Fruit fly (Drosophila melanogaster): ENCODE data around the gene CheB93a.

Gene CheB93a

dm6 chr3R:21407145-21407544 is at the start of gene CheB93a:
Gene CheB93a, plus strand, starts transcription at chr3R:21407445.
- TF ChIP-seq rgr (GFP tag; optimal IDR thresholded peaks at IDR 0.05): no peak
- TF ChIP-seq Hr83 (GFP tag; optimal IDR thresholded peaks at IDR 0.05; ENCODE audit: poor library complexity, severe bottlenecking): no peak
- no peak for TF ChIP-seq Myc (optimal IDR thresholded peaks at IDR 0.05)
- no peak for TF ChIP-seq Vsx2 (GFP tag; optimal IDR thresholded peaks at IDR 0.05; ENCODE audit: partially characterized antibody)
- no peak for TF ChIP-seq Mio (GFP tag; optimal IDR thresholded peaks at IDR 0.05)
- no peak for TF ChIP-seq woc (GFP tag; optimal IDR thresholded peaks at IDR 0.05)
- TF ChIP-seq CrebA (GFP tag; optimal IDR thresholded peaks at IDR 0.05; ENCODE audit: borderline replicate concordance): no peak
- no peak for TF ChIP-seq GATAd (GFP tag; optimal IDR thresholded peaks at IDR 0.05)
- no peak for TF ChIP-seq jim (GFP tag; optimal IDR thresholded peaks at IDR 0.05)
- no peak for TF ChIP-seq psq (GFP tag; optimal IDR thresholded peaks at IDR 0.05)
- TF ChIP-seq brk (GFP tag; optimal IDR thresholded peaks at IDR 0.05): no peak
- TF ChIP-seq tai (GFP tag; optimal IDR thresholded peaks at IDR 0.05): no peak
- no peak for TF ChIP-seq dsf (GFP tag; optimal IDR thresholded peaks at IDR 0.05; ENCODE audit: borderline replicate concordance)
- no peak for TF ChIP-seq CG32264 (GFP tag; optimal IDR thresholded peaks at IDR 0.05)
- no peak for TF ChIP-seq pan (optimal IDR thresholded peaks at IDR 0.05)
- TF ChIP-seq Sp1 (GFP tag; optimal IDR thresholded peaks at IDR 0.05): no peak
- TF ChIP-seq HLH106 (tag; optimal IDR thresholded peaks at IDR 0.05): no peak
- no peak for TF ChIP-seq Dif (GFP tag; optimal IDR thresholded peaks at IDR 0.05; ENCODE audit: partially characterized antibody)
- TF ChIP-seq N (GFP tag; optimal IDR thresholded peaks at IDR 0.05): no peak
- TF ChIP-seq dmrt93B (GFP tag; optimal IDR thresholded peaks at IDR 0.05): no peak

dm6 chr3R:21359375-21360191 is 47.7 kb upstream of the CheB93a start:
- peak; percentile 21 for TF ChIP-seq Jra (GFP tag; optimal IDR thresholded peaks at IDR 0.05)
- TF ChIP-seq Hnf4 (GFP tag; optimal IDR thresholded peaks at IDR 0.05): no peak

- no peak for TF ChIP-seq Dif (GFP tag; optimal IDR thresholded peaks at IDR 0.05; ENCODE audit: partially characterized antibody)
These were observed 47.1 kb upstream of the CheB93a start for dm6 chr3R:21360192-21360535.

- TF ChIP-seq sv (GFP tag; optimal IDR thresholded peaks at IDR 0.05): peak; percentile 96
- peak; percentile 89 for TF ChIP-seq dsf (GFP tag; optimal IDR thresholded peaks at IDR 0.05; ENCODE audit: borderline replicate concordance)
- TF ChIP-seq Sp1 (GFP tag; optimal IDR thresholded peaks at IDR 0.05): peak; percentile 96
- TF ChIP-seq psq (GFP tag; optimal IDR thresholded peaks at IDR 0.05): peak; percentile 93
- TF ChIP-seq rgr (GFP tag; optimal IDR thresholded peaks at IDR 0.05): peak; percentile 97
- TF ChIP-seq Hr83 (GFP tag; optimal IDR thresholded peaks at IDR 0.05; ENCODE audit: poor library complexity, severe bottlenecking): no peak
- TF ChIP-seq fru (GFP tag; optimal IDR thresholded peaks at IDR 0.05): peak; percentile 97
- TF ChIP-seq foxo (GFP tag; optimal IDR thresholded peaks at IDR 0.05): peak; percentile 44 to 98
- TF ChIP-seq dmrt93B (GFP tag; optimal IDR thresholded peaks at IDR 0.05): peak; percentile 98
- no peak for TF ChIP-seq brk (GFP tag; optimal IDR thresholded peaks at IDR 0.05)
- no peak for TF ChIP-seq Hr78 (GFP tag; optimal IDR thresholded peaks at IDR 0.05)
- TF ChIP-seq Rel (GFP tag; optimal IDR thresholded peaks at IDR 0.05): no peak
- TF ChIP-seq Rel (tag; optimal IDR thresholded peaks at IDR 0.05): peak; percentile 88
- TF ChIP-seq Dif (GFP tag; optimal IDR thresholded peaks at IDR 0.05; ENCODE audit: partially characterized antibody): no peak
- TF ChIP-seq sage (GFP tag; optimal IDR thresholded peaks at IDR 0.05): no peak
- no peak for TF ChIP-seq N (GFP tag; optimal IDR thresholded peaks at IDR 0.05)
- no peak for TF ChIP-seq usp (GFP tag; optimal IDR thresholded peaks at IDR 0.05)
- TF ChIP-seq woc (GFP tag; optimal IDR thresholded peaks at IDR 0.05): peak; percentile 96
- TF ChIP-seq Mio (GFP tag; optimal IDR thresholded peaks at IDR 0.05): peak; percentile 79
- no peak for TF ChIP-seq CrebA (GFP tag; optimal IDR thresholded peaks at IDR 0.05; ENCODE audit: borderline replicate concordance)
- TF ChIP-seq Jra (GFP tag; optimal IDR thresholded peaks at IDR 0.05): peak; percentile 86
- TF ChIP-seq Myc (optimal IDR thresholded peaks at IDR 0.05): peak; percentile 17
- peak; percentile 94 for TF ChIP-seq Hnf4 (GFP tag; optimal IDR thresholded peaks at IDR 0.05)
- TF ChIP-seq OdsH (GFP tag; optimal IDR thresholded peaks at IDR 0.05): peak; percentile 95
- no peak for TF ChIP-seq pan (optimal IDR thresholded peaks at IDR 0.05)
- TF ChIP-seq h (GFP tag; optimal IDR thresholded peaks at IDR 0.05): peak; percentile 96
- TF ChIP-seq Abd-B (GFP tag; optimal IDR thresholded peaks at IDR 0.05): no peak
- TF ChIP-seq CG9705 (GFP tag; optimal IDR thresholded peaks at IDR 0.05): peak; percentile 99
- peak; percentile 99 for TF ChIP-seq HLH106 (tag; optimal IDR thresholded peaks at IDR 0.05)
- peak; percentile 46 for TF ChIP-seq jim (GFP tag; optimal IDR thresholded peaks at IDR 0.05)
- TF ChIP-seq lola (GFP tag; optimal IDR thresholded peaks at IDR 0.05): no peak
- TF ChIP-seq br (GFP tag; optimal IDR thresholded peaks at IDR 0.05): peak; percentile 96
- no peak for TF ChIP-seq Dfd (GFP tag; optimal IDR thresholded peaks at IDR 0.05)
- TF ChIP-seq tai (GFP tag; optimal IDR thresholded peaks at IDR 0.05): no peak
- TF ChIP-seq dl (GFP tag; optimal IDR thresholded peaks at IDR 0.05; ENCODE audit: insufficient read depth in 1 of 2, partially characterized antibody in 2 of 2): no peak
- no peak for TF ChIP-seq Vsx2 (GFP tag; optimal IDR thresholded peaks at IDR 0.05; ENCODE audit: partially characterized antibody)
- TF ChIP-seq GATAd (GFP tag; optimal IDR thresholded peaks at IDR 0.05): peak; percentile 43
- peak; percentile 86 for TF ChIP-seq CG32264 (GFP tag; optimal IDR thresholded peaks at IDR 0.05)
- peak; percentile 96 for TF ChIP-seq ey (GFP tag; optimal IDR thresholded peaks at IDR 0.05)
These were observed 42.0 kb upstream of the CheB93a start for dm6 chr3R:21365262-21365661.
